Fruit fly (Drosophila melanogaster): ENCODE results near the gene CG14419.

CG14419 gene

DNA sequence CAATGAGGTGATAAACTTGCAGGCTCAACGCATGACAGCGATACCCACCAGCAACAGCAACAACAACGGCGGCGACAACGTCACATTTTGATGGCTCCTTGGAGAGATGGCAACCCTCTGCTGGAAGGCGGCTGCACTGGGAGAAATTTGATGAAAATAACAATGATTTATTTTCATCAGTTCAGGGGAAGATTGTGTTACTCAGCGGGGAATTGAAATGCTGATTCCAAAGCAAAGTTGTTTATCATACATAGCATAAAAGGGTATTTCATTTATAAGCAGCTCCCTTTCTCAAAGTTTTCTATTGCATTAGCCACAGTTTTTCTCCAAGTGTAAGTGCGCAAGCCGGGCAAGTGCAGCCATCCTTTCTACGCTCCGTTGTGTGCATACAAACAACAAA is 5.1 kb downstream of the CG14419 start (continued):
- peak; percentile 42 for TF ChIP-seq CG10669 (GFP tag; optimal IDR thresholded peaks at IDR 0.05)
- TF ChIP-seq CG34406 (GFP tag; optimal IDR thresholded peaks at IDR 0.05): peak; percentile 2
- no peak for TF ChIP-seq fd85E (GFP tag; optimal IDR thresholded peaks at IDR 0.05)
- TF ChIP-seq CG11902 (GFP tag; optimal IDR thresholded peaks at IDR 0.05): no peak
- TF ChIP-seq vri (GFP tag; optimal IDR thresholded peaks at IDR 0.05): no peak
- TF ChIP-seq Smox (GFP tag; optimal IDR thresholded peaks at IDR 0.05): peak; percentile 1
- TF ChIP-seq acj6 (GFP tag; optimal IDR thresholded peaks at IDR 0.05): peak; percentile 28
- TF ChIP-seq Hr38 (GFP tag; optimal IDR thresholded peaks at IDR 0.05): no peak
- no peak for TF ChIP-seq Hr4 (GFP tag; optimal IDR thresholded peaks at IDR 0.05)
- TF ChIP-seq pdm3 (GFP tag; optimal IDR thresholded peaks at IDR 0.05): peak; percentile 45

DNA sequence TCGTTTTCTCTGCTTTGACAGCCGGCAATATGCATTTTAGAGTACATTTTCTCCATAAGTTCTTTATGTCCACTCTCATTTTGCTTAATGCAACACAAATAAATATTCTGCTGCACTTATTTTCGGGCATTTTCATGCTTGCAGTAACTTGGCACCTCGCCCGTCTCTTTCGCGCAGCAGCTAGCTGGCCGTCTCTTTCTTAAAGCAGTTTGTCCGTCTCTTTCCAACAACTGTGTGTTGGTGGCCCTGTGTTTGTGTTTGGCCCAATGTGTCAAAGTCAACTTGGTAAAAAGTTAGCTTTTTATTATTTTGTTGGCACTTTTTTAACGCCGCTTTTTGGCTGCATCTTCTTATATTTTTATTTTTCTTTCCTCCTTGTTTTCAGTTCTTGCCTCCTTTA is 8.6 kb downstream of the CG14419 start:
- no peak for TF ChIP-seq fd85E (GFP tag; optimal IDR thresholded peaks at IDR 0.05)
- no peak for TF ChIP-seq dac (GFP tag; optimal IDR thresholded peaks at IDR 0.05)
- TF ChIP-seq CG11294 (GFP tag; IDR thresholded peaks at IDR 0.05): no peak
- TF ChIP-seq CG8632 (GFP tag; optimal IDR thresholded peaks at IDR 0.05): no peak
- no peak for TF ChIP-seq vri (GFP tag; optimal IDR thresholded peaks at IDR 0.05)

DNA sequence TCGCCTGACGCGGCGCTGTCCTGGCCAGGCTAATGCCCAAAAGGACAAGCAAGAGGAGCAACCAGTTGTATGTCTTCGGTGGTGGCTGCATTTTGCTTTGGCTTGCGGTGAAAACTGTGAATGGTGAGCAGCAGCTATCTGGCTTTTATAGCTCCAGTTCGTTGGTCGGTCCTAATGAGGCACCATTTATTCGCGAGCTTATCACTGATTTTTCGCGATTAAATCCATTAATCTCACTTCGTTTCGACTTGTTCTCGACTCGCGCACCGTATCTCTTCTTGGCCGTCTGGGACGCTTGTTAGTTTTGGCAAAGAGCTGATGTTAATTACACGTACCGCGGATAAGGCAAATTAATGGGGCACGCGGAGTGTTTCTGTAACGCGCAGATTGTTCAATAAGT is 9.3 kb downstream of the CG14419 start, which contains the start of gene CG14417:
Gene CG14417, minus strand, starts transcription at position 101 of the 400 bp plus-strand sequence.
- no peak for TF ChIP-seq topi (GFP tag; optimal IDR thresholded peaks at IDR 0.05)
- TF ChIP-seq CG8119 (GFP tag; IDR thresholded peaks at IDR 0.05): no peak
- TF ChIP-seq fkh (GFP tag; optimal IDR thresholded peaks at IDR 0.05): no peak

DNA sequence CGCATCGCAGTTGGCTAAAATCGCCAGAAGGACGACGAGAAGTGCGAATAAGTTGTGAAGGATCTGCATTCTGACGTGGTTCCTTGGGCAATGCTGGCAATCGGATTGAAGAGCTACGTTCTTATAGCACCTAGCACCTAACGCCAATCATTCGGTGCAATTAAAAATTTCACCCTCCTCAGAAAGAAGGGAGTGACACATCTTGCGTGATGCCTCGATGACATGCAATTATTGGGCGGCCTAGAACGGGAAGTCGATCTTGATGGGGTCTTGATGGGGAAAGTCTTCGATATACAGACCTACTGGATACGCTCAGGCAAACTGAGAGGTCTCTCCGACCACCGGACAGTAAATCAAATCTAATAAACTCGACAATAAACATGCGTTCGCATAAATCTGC is 13.0 kb downstream of the CG14419 start, which contains the start of gene CG14416:
Gene CG14416, minus strand, starts transcription at position 101 of the 400 bp plus-strand sequence.
- TF ChIP-seq Blimp-1 (GFP tag; optimal IDR thresholded peaks at IDR 0.05) (no peak), Ets21C (GFP tag; optimal IDR thresholded peaks at IDR 0.05) (no peak), Eip75B (GFP tag; optimal IDR thresholded peaks at IDR 0.05) (no peak)

DNA sequence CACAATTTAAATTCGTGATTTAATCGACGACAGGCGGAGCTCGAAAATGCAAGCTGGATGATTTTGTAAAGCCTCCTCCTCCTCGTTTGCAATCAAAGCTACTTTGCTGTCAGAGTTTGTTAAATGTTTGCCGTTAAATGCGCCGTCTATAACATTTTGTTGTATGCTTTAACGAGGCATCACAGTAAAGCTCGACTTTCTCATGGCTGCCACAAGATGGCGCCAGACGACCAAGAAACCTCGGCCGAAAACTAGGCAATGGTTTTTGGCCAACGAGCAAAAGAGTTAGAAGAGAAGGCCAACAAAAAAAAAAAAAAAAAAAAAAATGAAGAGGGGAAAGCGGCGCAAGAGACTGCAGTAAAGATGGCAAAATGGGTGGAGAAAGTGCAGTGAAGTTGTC is 16.3 kb downstream of the CG14419 start:
- no peak for TF ChIP-seq acj6 (GFP tag; optimal IDR thresholded peaks at IDR 0.05)
- peak; percentile 4 for TF ChIP-seq Eip78C (GFP tag)
- TF ChIP-seq Eip75B (GFP tag; optimal IDR thresholded peaks at IDR 0.05): no peak
- 0 out of 3 replicates have a peak, but pooled peaks have one; percentile 14 for TF ChIP-seq eg (GFP tag; IDR thresholded peaks at IDR 0.05)
- no peak for TF ChIP-seq net (GFP tag; optimal IDR thresholded peaks at IDR 0.05)

DNA sequence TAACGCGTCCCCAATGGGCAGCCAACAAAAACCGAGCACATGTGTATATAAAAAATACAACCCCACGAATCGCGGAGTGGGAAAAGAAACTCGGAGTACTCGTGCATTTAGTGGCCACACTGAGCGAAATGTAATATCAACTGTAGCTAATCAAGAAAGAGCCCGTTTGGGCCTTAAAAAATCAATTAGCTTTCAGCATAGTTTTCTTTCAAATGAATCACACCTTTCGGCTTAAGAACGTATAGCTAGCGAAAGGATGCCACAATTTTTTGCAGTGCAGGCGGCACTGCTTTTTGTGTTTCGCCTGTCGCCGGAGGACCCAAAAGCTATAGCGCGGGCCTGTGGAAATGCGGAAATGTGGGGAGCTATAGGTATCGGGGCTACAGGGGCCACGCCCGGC is 24.8 kb downstream of the CG14419 start:
- TF ChIP-seq Hr38 (GFP tag; optimal IDR thresholded peaks at IDR 0.05): no peak
- no peak for TF ChIP-seq Eip75B (GFP tag; optimal IDR thresholded peaks at IDR 0.05)
- TF ChIP-seq acj6 (GFP tag; optimal IDR thresholded peaks at IDR 0.05): peak; percentile 4
- TF ChIP-seq net (GFP tag; optimal IDR thresholded peaks at IDR 0.05): no peak
- no peak for TF ChIP-seq CG9139 (GFP tag; optimal IDR thresholded peaks at IDR 0.05)
- TF ChIP-seq svp (GFP tag): peak; percentile 31
- TF ChIP-seq Smox (GFP tag; optimal IDR thresholded peaks at IDR 0.05): peak; percentile 11
- TF ChIP-seq CG6808 (GFP tag; optimal IDR thresholded peaks at IDR 0.05): no peak
- peak; percentile 26 for TF ChIP-seq Met (GFP tag; optimal IDR thresholded peaks at IDR 0.05)
- TF ChIP-seq CG3032 (tag; optimal IDR thresholded peaks at IDR 0.05): peak; percentile 9
- TF ChIP-seq Blimp-1 (GFP tag; optimal IDR thresholded peaks at IDR 0.05): no peak
- peak; percentile 22 for TF ChIP-seq OdsH (GFP tag; optimal IDR thresholded peaks at IDR 0.05)
- TF ChIP-seq Sox14 (GFP tag; optimal IDR thresholded peaks at IDR 0.05): peak; percentile 7
- no peak for TF ChIP-seq Gug (GFP tag; IDR thresholded peaks at IDR 0.05)
- no peak for TF ChIP-seq dsx (GFP tag; optimal IDR thresholded peaks at IDR 0.05; ENCODE audit: poor library complexity, severe bottlenecking)
- TF ChIP-seq spab (GFP tag; optimal IDR thresholded peaks at IDR 0.05): peak; percentile 2
- no peak for TF ChIP-seq Eip93F (GFP tag; optimal IDR thresholded peaks at IDR 0.05)
- peak; percentile 37; the same call in 1 of the 2 replicates for TF ChIP-seq CG15336 (GFP tag; IDR thresholded peaks at IDR 0.05)
- peak; percentile 0 for TF ChIP-seq topi (GFP tag; optimal IDR thresholded peaks at IDR 0.05)
- no peak for TF ChIP-seq CG4318 (GFP tag; optimal IDR thresholded peaks at IDR 0.05)
- TF ChIP-seq salr (GFP tag; optimal IDR thresholded peaks at IDR 0.05): no peak
- no peak for TF ChIP-seq achi (GFP tag; optimal IDR thresholded peaks at IDR 0.05)
- no peak for TF ChIP-seq CG8319 (GFP tag; optimal IDR thresholded peaks at IDR 0.05)
- TF ChIP-seq CG6792 (GFP tag; optimal IDR thresholded peaks at IDR 0.05): peak; percentile 24
- TF ChIP-seq CG7368 (GFP tag; optimal IDR thresholded peaks at IDR 0.05): no peak
- TF ChIP-seq dac (GFP tag; optimal IDR thresholded peaks at IDR 0.05): peak; percentile 30
- no peak for TF ChIP-seq CG11902 (GFP tag; optimal IDR thresholded peaks at IDR 0.05)
- no peak for TF ChIP-seq CG16779 (tag; optimal IDR thresholded peaks at IDR 0.05)
- peak; percentile 48 for TF ChIP-seq pdm3 (GFP tag; optimal IDR thresholded peaks at IDR 0.05)
